Fruit fly (Drosophila melanogaster): ENCODE measurements around the gene fd102C.

- TF ChIP-seq CG3919 (GFP tag; optimal IDR thresholded peaks at IDR 0.05), result peak; percentile 74
- peak; percentile 83 for TF ChIP-seq acj6 (GFP tag; optimal IDR thresholded peaks at IDR 0.05)
- peak; percentile 95 for TF ChIP-seq Eip78C (GFP tag)
- peak; percentile 81 for TF ChIP-seq CG10631 (GFP tag; optimal IDR thresholded peaks at IDR 0.05)
- no peak for TF ChIP-seq Gug (GFP tag; IDR thresholded peaks at IDR 0.05)
Observed at dm6 chr4:807422-808391, 36.6 kb downstream of the fd102C start.
